Worm (Caenorhabditis elegans) whole organism, L1 larva: ENCODE results near the gene ZK637.15.

ENCODE experiments used
- C16A3.4 ChIP-seq: fragments of 150-350 bp; optimal IDR thresholded peaks from 2 replicates; lab custom pipeline; 2014; ENCODE audit warnings: missing biosample characterization, missing genetic modification characterization
- C34B4.2 ChIP-seq: sonication (generic microtip); optimal IDR thresholded peaks from 2 replicates; lab custom pipeline; 2017; ENCODE audit warnings: mild to moderate bottlenecking, missing genetic modification characterization, missing compliant biosample characterization
- F16B12.6 ChIP-seq: fragments of 150-350 bp; optimal IDR thresholded peaks from 2 replicates; lab custom pipeline; 2014; ENCODE audit warnings: missing biosample characterization, missing genetic modification characterization
- Y116A8C.19 ChIP-seq: sonication (generic microtip); optimal IDR thresholded peaks from 2 replicates; lab custom pipeline; 2016; ENCODE audit warnings: missing compliant biosample characterization, missing genetic modification characterization, borderline replicate concordance
- alr-1 ChIP-seq: fragments of 200-800 bp; sonication (Bioruptor generic); optimal IDR thresholded peaks from 2 replicates; lab custom pipeline; 2018; ENCODE audit warnings: borderline replicate concordance, mild to moderate bottlenecking, missing genetic modification characterization, missing compliant biosample characterization
- aly-2 ChIP-seq: fragments of 150-350 bp; optimal IDR thresholded peaks from 2 replicates; lab custom pipeline; 2014; ENCODE audit warnings: missing biosample characterization, missing genetic modification characterization
- blmp-1 ChIP-seq: fragments of 150-350 bp; optimal IDR thresholded peaks from 2 replicates; lab custom pipeline; 2014; ENCODE audit warnings: missing biosample characterization, missing genetic modification characterization
- ceh-82 ChIP-seq, 3 experiments: fragments of 150-350 bp in 1 of 3; sonication (generic microtip) in 2 of 3; optimal IDR thresholded peaks; 2 replicates each; lab custom pipeline; 2014 to 2017; ENCODE audit warnings: missing biosample characterization in 3 of 3, missing genetic modification characterization in 3 of 3
- ceh-88 ChIP-seq: fragments of 200-800 bp; sonication (Bioruptor generic); IDR thresholded peaks from 2 replicates; pipeline ENCODE4 v1.3.6; 2022; ENCODE audit warnings: missing genetic modification characterization, missing compliant biosample characterization
- ces-1 ChIP-seq: fragments of 150-350 bp; optimal IDR thresholded peaks from 2 replicates; lab custom pipeline; 2014; ENCODE audit warnings: missing biosample characterization, missing genetic modification reagents, missing genetic modification characterization
- dpl-1 ChIP-seq, 3 experiments: fragments of 150-350 bp in 2 of 3; sonication (generic microtip) in 1 of 3; optimal IDR thresholded peaks; 2 replicates each; lab custom pipeline; 2014 to 2017; ENCODE audit warnings: missing biosample characterization in 3 of 3, missing genetic modification characterization in 3 of 3, missing genetic modification reagents in 3 of 3
- efl-1 ChIP-seq, 4 experiments: fragments of 150-350 bp; optimal IDR thresholded peaks in 3 of 4; peaks in 1 of 4; 1 replicate in 1 of 4; 2 replicates in 3 of 4; lab custom pipeline; 2014; ENCODE audit warnings: missing biosample characterization in 2 of 4, missing genetic modification characterization in 2 of 4, missing genetic modification reagents in 2 of 4
- efl-3 ChIP-seq: fragments of 200-800 bp; sonication (Bioruptor generic); optimal IDR thresholded peaks from 2 replicates; lab custom pipeline; 2018; ENCODE audit warnings: mild to moderate bottlenecking, missing genetic modification characterization, missing compliant biosample characterization
- egl-13 ChIP-seq: sonication (generic microtip); optimal IDR thresholded peaks from 2 replicates; lab custom pipeline; 2016; ENCODE audit warnings: missing genotype, missing genetic modification reagents, missing genetic modification characterization, missing compliant biosample characterization
- elt-2 ChIP-seq: sonication (generic microtip); optimal IDR thresholded peaks from 2 replicates; lab custom pipeline; 2016; ENCODE audit warnings: missing genetic modification characterization, mild to moderate bottlenecking, inconsistent platforms, missing compliant biosample characterization, missing genetic modification reagents
- elt-3 ChIP-seq, 6 experiments: fragments of 150-350 bp in 1 of 6; sonication (generic microtip); optimal IDR thresholded peaks; 2 replicates each; lab custom pipeline; 2017 to 2018; ENCODE audit warnings: missing biosample characterization in 6 of 6, missing genetic modification characterization in 6 of 6, inconsistent platforms in 1 of 6
- grh-1 ChIP-seq: fragments of 200-800 bp; sonication (Bioruptor generic); IDR thresholded peaks from 2 replicates; pipeline ENCODE4 v1.3.6; 2022; ENCODE audit warnings: missing genetic modification reagents, missing genetic modification characterization, missing compliant biosample characterization
- hlh-17 ChIP-seq: fragments of 200-800 bp; sonication (Bioruptor generic); optimal IDR thresholded peaks from 2 replicates; lab custom pipeline; 2018; ENCODE audit warnings: missing genetic modification characterization, mild to moderate bottlenecking, missing compliant biosample characterization, moderate library complexity, borderline replicate concordance
- irx-1 ChIP-seq: sonication (generic microtip); optimal IDR thresholded peaks from 2 replicates; lab custom pipeline; 2016; ENCODE audit warnings: missing genetic modification characterization, missing compliant biosample characterization
- lin-13 ChIP-seq: fragments of 150-350 bp; optimal IDR thresholded peaks from 2 replicates; lab custom pipeline; 2014; ENCODE audit warnings: missing biosample characterization, missing genetic modification reagents, missing genetic modification characterization
- lin-14 ChIP-seq: fragments of 200-800 bp; sonication (Bioruptor generic); optimal IDR thresholded peaks from 2 replicates; lab custom pipeline; 2018; ENCODE audit warnings: mild to moderate bottlenecking, missing genetic modification characterization, moderate library complexity, missing compliant biosample characterization
- lin-15B ChIP-seq: fragments of 150-350 bp; sonication (generic microtip); optimal IDR thresholded peaks from 3 replicates; lab custom pipeline; 2014; ENCODE audit warnings: missing biosample characterization, missing genetic modification characterization
- lin-35 ChIP-seq, 2 experiments: fragments of 150-350 bp; optimal IDR thresholded peaks; 2 replicates each; lab custom pipeline; 2014; ENCODE audit warnings: missing biosample characterization in 2 of 2, missing genetic modification characterization in 2 of 2, missing genetic modification reagents in 2 of 2
- lsy-2 ChIP-seq, 2 experiments: fragments of 150-350 bp; optimal IDR thresholded peaks; 2 replicates each; lab custom pipeline; 2014; ENCODE audit warnings: missing biosample characterization in 2 of 2, missing genetic modification characterization in 2 of 2
- mdl-1 ChIP-seq, 2 experiments: fragments of 150-350 bp; optimal IDR thresholded peaks; 2 replicates each; lab custom pipeline; 2014 to 2017; ENCODE audit warnings: missing biosample characterization in 2 of 2, missing genetic modification characterization in 2 of 2, inconsistent platforms in 1 of 2
- mep-1 ChIP-seq: fragments of 150-350 bp; optimal IDR thresholded peaks from 2 replicates; lab custom pipeline; 2014; ENCODE audit warnings: missing biosample characterization, missing genetic modification characterization
- nhr-19 ChIP-seq: fragments of 200-800 bp; sonication (Bioruptor generic); conservative IDR thresholded peaks from 2 replicates; pipeline ENCODE4 v1.3.6; 2022; ENCODE audit warnings: missing genetic modification characterization, missing compliant biosample characterization
- nhr-20 ChIP-seq: sonication (generic microtip); optimal IDR thresholded peaks from 2 replicates; lab custom pipeline; 2016; ENCODE audit warnings: mild to moderate bottlenecking, missing genetic modification characterization, missing compliant biosample characterization
- nhr-71 ChIP-seq: sonication (generic microtip); optimal IDR thresholded peaks from 2 replicates; lab custom pipeline; 2016; ENCODE audit warnings: mild to moderate bottlenecking, missing genetic modification characterization, moderate library complexity, missing compliant biosample characterization
- nhr-84 ChIP-seq: sonication (generic microtip); optimal IDR thresholded peaks from 2 replicates; lab custom pipeline; 2017; ENCODE audit warnings: missing biosample characterization, missing genetic modification characterization
- nhr-85 ChIP-seq: sonication (generic microtip); peaks from one replicate; lab custom pipeline; 2016; ENCODE audit warnings: missing genetic modification characterization, inconsistent platforms, missing compliant biosample characterization
- pag-3 ChIP-seq: sonication (generic microtip); optimal IDR thresholded peaks from 2 replicates; lab custom pipeline; 2017; ENCODE audit warnings: missing genetic modification characterization, mild to moderate bottlenecking, missing compliant biosample characterization, antibody characterized with exemption, borderline replicate concordance; ENCODE audit not compliant: insufficient read depth
- pqm-1 ChIP-seq: sonication (generic microtip); optimal IDR thresholded peaks from 3 replicates; lab custom pipeline; 2017; ENCODE audit warnings: missing biosample characterization, missing genetic modification characterization
- skn-1 ChIP-seq: fragments of 150-350 bp; optimal IDR thresholded peaks from 2 replicates; lab custom pipeline; 2014; ENCODE audit warnings: missing biosample characterization, missing genetic modification characterization
- snu-23 ChIP-seq: sonication (generic microtip); optimal IDR thresholded peaks from 2 replicates; lab custom pipeline; 2016; ENCODE audit warnings: missing genetic modification characterization, missing compliant biosample characterization
- sox-4 ChIP-seq: sonication (generic microtip); optimal IDR thresholded peaks from 2 replicates; lab custom pipeline; 2016; ENCODE audit warnings: missing genetic modification characterization, missing compliant biosample characterization
- swsn-7 ChIP-seq: sonication (generic microtip); optimal IDR thresholded peaks from 2 replicates; lab custom pipeline; 2016; ENCODE audit warnings: missing genetic modification characterization, missing compliant biosample characterization
- tbx-2 ChIP-seq: sonication (generic microtip); optimal IDR thresholded peaks from 2 replicates; lab custom pipeline; 2016; ENCODE audit warnings: missing genetic modification characterization, missing compliant biosample characterization
- tlp-1 ChIP-seq: fragments of 150-350 bp; optimal IDR thresholded peaks from 2 replicates; lab custom pipeline; 2014; ENCODE audit warnings: missing biosample characterization, missing genetic modification characterization
- unc-30 ChIP-seq: sonication (generic microtip); optimal IDR thresholded peaks from 2 replicates; lab custom pipeline; 2017; ENCODE audit warnings: missing biosample characterization, missing genetic modification characterization
- unc-62 ChIP-seq: fragments of 150-350 bp; optimal IDR thresholded peaks from 2 replicates; lab custom pipeline; 2014; ENCODE audit warnings: missing biosample characterization, missing genetic modification reagents, missing genetic modification characterization
- unc-98 ChIP-seq: fragments of 200-800 bp; sonication (Bioruptor generic); IDR thresholded peaks from 2 replicates; pipeline ENCODE4 v1.3.6; 2022; ENCODE audit warnings: missing genetic modification characterization, missing compliant biosample characterization
- vab-15 ChIP-seq: sonication (generic microtip); optimal IDR thresholded peaks from 2 replicates; lab custom pipeline; 2017; ENCODE audit warnings: missing genotype, mild to moderate bottlenecking, missing genetic modification characterization, missing compliant biosample characterization
- ztf-11 ChIP-seq, 2 experiments: sonication (generic microtip); optimal IDR thresholded peaks; 2 replicates each; lab custom pipeline; 2016 to 2017; ENCODE audit warnings: missing genetic modification characterization in 2 of 2, missing biosample characterization in 1 of 2, missing compliant biosample characterization in 1 of 2
- ztf-4 ChIP-seq: fragments of 150-350 bp; optimal IDR thresholded peaks from 2 replicates; lab custom pipeline; 2014; ENCODE audit warnings: missing biosample characterization, missing genetic modification characterization

The ZK637.15 gene

ce11 chrIII:8913469-8913868, 6.4 kb upstream of the ZK637.15 start, which contains the start of gene trxr-2:
TSS of gene trxr-2 (plus strand) at chrIII:8913769.
- TF ChIP-seq alr-1 (tag; lab: Kevin White, UChicago) (no peak), tlp-1 (no peak), C16A3.4 (tag; lab: Kevin White, UChicago) (no peak), nhr-20 (tag; lab: Kevin White, UChicago) (no peak), C34B4.2 (no peak), nhr-85 (tag; lab: Kevin White, UChicago) (no peak), nhr-71 (no peak), mdl-1 (tag; optimal IDR thresholded peaks at IDR 0.05; lab: Kevin White, UChicago) (no peak)

- TF ChIP-seq ceh-82 (tag; optimal IDR thresholded peaks at IDR 0.05; lab: Kevin White, UChicago) (no peak), grh-1 (GFP tag; lab: Robert Waterston, UW) (no peak), hlh-17 (GFP tag; lab: Kevin White, UChicago) (no peak), ztf-11 (tag; optimal IDR thresholded peaks at IDR 0.05; lab: Kevin White, UChicago) (no peak), aly-2 (tag; lab: Kevin White, UChicago) (no peak), ztf-4 (no peak), egl-13 (no peak), Y116A8C.19 (tag; lab: Kevin White, UChicago) (no peak)
- TF ChIP-seq, all 84 proteins: peak for 0
These were observed 2.0 kb upstream of the ZK637.15 start, which contains the start of gene cdc-25.3 for ce11 chrIII:8917879-8918381. TSS of gene cdc-25.3 (minus strand) at chrIII:8917929.

DNA sequence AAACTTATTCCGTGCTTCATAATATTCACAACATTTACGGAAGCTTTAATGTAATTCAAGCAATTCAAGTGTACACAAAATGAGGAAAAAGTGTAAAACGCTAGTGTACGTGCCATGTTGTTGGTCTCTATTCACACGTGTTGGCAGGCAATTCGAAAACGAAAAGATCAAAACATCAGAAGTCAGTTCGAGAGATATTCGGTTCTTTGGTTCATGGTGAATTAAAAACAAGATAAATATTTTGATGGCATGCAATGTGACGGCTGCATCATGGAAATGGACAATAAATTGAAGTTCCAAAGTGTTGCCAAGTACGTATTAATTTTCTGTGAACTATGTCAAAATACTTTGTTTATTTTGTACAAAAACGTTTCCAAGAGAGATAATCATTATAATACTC, 2.2 kb downstream of the ZK637.15 start:
- TF ChIP-seq tbx-2 (no peak), nhr-20 (tag; lab: Kevin White, UChicago) (peak; percentile 65), hlh-17 (GFP tag; lab: Kevin White, UChicago) (no peak), elt-3 (tag; optimal IDR thresholded peaks at IDR 0.05; lab: Kevin White, UChicago) (no peak), nhr-19 (GFP tag; lab: Robert Waterston, UW) (peak; percentile 29; the same call in 1 of the 2 replicates), nhr-71 (peak; percentile 54), pag-3 (tag; lab: Kevin White, UChicago) (no peak), swsn-7 (tag; lab: Kevin White, UChicago) (peak; percentile 20), lin-35 (GFP tag; optimal IDR thresholded peaks at IDR 0.05; lab: Kevin White, UChicago) (peak in 1 of 2 experiments; percentile 14), lin-15B (tag; lab: Kevin White, UChicago) (no peak), unc-62 (no peak), lin-14 (peak; percentile 68), irx-1 (no peak), nhr-85 (tag; lab: Kevin White, UChicago) (peak; percentile 73), ztf-4 (peak; percentile 77), mdl-1 (tag; optimal IDR thresholded peaks at IDR 0.05; lab: Kevin White, UChicago) (peak in 1 of 2 experiments; percentile 2), sox-4 (tag; lab: Kevin White, UChicago) (no peak), efl-1 (optimal IDR thresholded peaks at IDR 0.05; lab: Kevin White, UChicago) (peak in 1 of 2 experiments; percentile 24), efl-1 (GFP tag; optimal IDR thresholded peaks at IDR 0.05 in 1 of 2; lab: Kevin White, UChicago) (peak in 1 of 2 experiments; percentile 58), snu-23 (GFP tag; lab: Kevin White, UChicago) (peak; percentile 55), efl-3 (no peak), lsy-2 (tag; optimal IDR thresholded peaks at IDR 0.05; lab: Kevin White, UChicago) (peak in 1 of 2 experiments; percentile 25), nhr-84 (tag; lab: Kevin White, UChicago) (no peak), ceh-88 (GFP tag; lab: Robert Waterston, UW) (no peak)

DNA sequence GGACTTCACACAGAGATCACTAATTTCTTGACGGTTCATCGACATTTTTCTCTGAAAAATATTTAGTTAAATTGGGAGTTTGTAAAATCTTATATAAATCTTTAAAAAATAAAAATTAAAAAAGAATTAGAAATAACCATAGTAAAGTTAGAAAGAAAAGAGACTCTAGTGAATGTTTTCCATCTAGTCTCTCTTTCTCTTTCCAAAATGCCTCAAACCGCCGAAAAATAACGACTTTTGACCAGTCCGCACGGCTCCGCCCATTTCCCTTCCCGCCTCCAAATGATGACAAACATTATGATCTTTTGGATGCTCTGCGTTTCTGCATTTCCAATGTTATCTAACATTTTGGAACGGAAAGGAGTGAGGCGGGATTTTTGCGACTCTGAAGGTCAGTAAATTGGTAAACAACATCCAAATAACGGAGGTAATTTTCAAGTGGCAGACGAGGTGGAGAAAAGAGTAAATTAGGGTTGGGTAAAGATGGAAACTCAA, 3.4 kb downstream of the ZK637.15 start, which contains the start of gene glb-1:
Gene glb-1, minus strand, starts transcription at position 51 of the 495 bp plus-strand sequence.
- TF ChIP-seq nhr-20 (tag; lab: Kevin White, UChicago) = peak; percentile 67
- peak in 2 of 3 experiments; percentile 8 to 25 for TF ChIP-seq dpl-1 (GFP tag; optimal IDR thresholded peaks at IDR 0.05; lab: Kevin White, UChicago)
- no peak for TF ChIP-seq F16B12.6 (tag; lab: Kevin White, UChicago)
- TF ChIP-seq elt-2 (tag; lab: Kevin White, UChicago) = no peak
- no peak for TF ChIP-seq tlp-1
- no peak for TF ChIP-seq ces-1 (GFP tag; lab: Kevin White, UChicago)
- TF ChIP-seq unc-98 (GFP tag; lab: Robert Waterston, UW) = no peak
- TF ChIP-seq pqm-1 (tag; lab: Kevin White, UChicago) = no peak
- peak; percentile 69 for TF ChIP-seq blmp-1
- no peak for TF ChIP-seq Y116A8C.19 (tag; lab: Kevin White, UChicago)
- no peak for TF ChIP-seq lin-13 (GFP tag; lab: Kevin White, UChicago)
- TF ChIP-seq mep-1 = peak; percentile 35
- peak in 1 of 6 experiments; percentile 3 for TF ChIP-seq elt-3 (tag; optimal IDR thresholded peaks at IDR 0.05; lab: Kevin White, UChicago)
- TF ChIP-seq skn-1 (tag; lab: Kevin White, UChicago) = peak; percentile 85
- TF ChIP-seq vab-15 = no peak
- TF ChIP-seq snu-23 (GFP tag; lab: Kevin White, UChicago) = peak; percentile 30
- TF ChIP-seq nhr-85 (tag; lab: Kevin White, UChicago) = peak; percentile 81
- TF ChIP-seq lsy-2 (tag; optimal IDR thresholded peaks at IDR 0.05; lab: Kevin White, UChicago) = peak; percentile 17
- TF ChIP-seq unc-30 (tag; lab: Kevin White, UChicago) = no peak
